Fruit fly (Drosophila melanogaster) whole organism, embryonic: ENCODE measurements around the gene Pop5.

ENCODE experiments used
- BEAF-32 ChIP-seq: fragments of 200-800 bp; sonication (Bioruptor generic); optimal IDR thresholded peaks from 3 replicates; lab custom pipeline; 2017; ENCODE audit warnings: missing biosample characterization, missing genetic modification characterization, mild to moderate bottlenecking, moderate library complexity, missing genetic modification reagents
- Bgb ChIP-seq: fragments of 200-800 bp; sonication (Bioruptor generic); IDR thresholded peaks from 2 replicates; pipeline ENCODE4 v1.3.6; 2022; ENCODE audit warnings: missing biosample characterization, missing genetic modification characterization; ENCODE audit not compliant: partially characterized antibody
- CG1024 ChIP-seq: fragments of 200-800 bp; sonication (Bioruptor generic); IDR thresholded peaks from 2 replicates; pipeline ENCODE4 v1.3.6; 2022; ENCODE audit warnings: missing biosample characterization, missing genetic modification characterization
- CG11398 ChIP-seq: fragments of 200-800 bp; sonication (Bioruptor generic); optimal IDR thresholded peaks from 2 replicates; lab custom pipeline; 2016; ENCODE audit warnings: missing biosample characterization, missing genetic modification characterization
- CG12391 ChIP-seq: fragments of 200-800 bp; sonication (Bioruptor generic); optimal IDR thresholded peaks from 3 replicates; lab custom pipeline; 2018; ENCODE audit warnings: missing biosample characterization, mild to moderate bottlenecking, missing genetic modification characterization, moderate library complexity
- CG13287 ChIP-seq: fragments of 200-800 bp; sonication (Bioruptor generic); IDR thresholded peaks from 2 replicates; pipeline ENCODE4 v1.3.6; 2022; ENCODE audit warnings: missing biosample characterization, missing genetic modification characterization; ENCODE audit not compliant: partially characterized antibody
- CG14860 ChIP-seq: fragments of 200-800 bp; sonication (Bioruptor generic); IDR thresholded peaks from 3 replicates; pipeline ENCODE4 v1.3.6; 2022; ENCODE audit warnings: missing biosample characterization, missing genetic modification characterization; ENCODE audit not compliant: partially characterized antibody
- CG16813 ChIP-seq: fragments of 200-800 bp; sonication (Bioruptor generic); IDR thresholded peaks from 3 replicates; pipeline ENCODE4 v1.3.6; 2022; ENCODE audit warnings: missing biosample characterization, missing genetic modification characterization; ENCODE audit not compliant: partially characterized antibody
- CG18619 ChIP-seq: fragments of 200-800 bp; sonication (Bioruptor generic); optimal IDR thresholded peaks from 3 replicates; lab custom pipeline; 2017; ENCODE audit warnings: missing biosample characterization, mild to moderate bottlenecking, missing genetic modification characterization
- CG2129 ChIP-seq: fragments of 200-800 bp; sonication (Bioruptor generic); IDR thresholded peaks from 2 replicates; pipeline ENCODE4 v1.3.6; 2022; ENCODE audit warnings: missing biosample characterization, missing genetic modification characterization; ENCODE audit not compliant: partially characterized antibody
- CG30431 ChIP-seq: fragments of 200-800 bp; sonication (Bioruptor generic); optimal IDR thresholded peaks from 2 replicates; lab custom pipeline; 2017; ENCODE audit warnings: missing biosample characterization, missing genetic modification characterization
- CG31365 ChIP-seq: fragments of 200-800 bp; sonication (Bioruptor generic); optimal IDR thresholded peaks from 2 replicates; lab custom pipeline; 2018; ENCODE audit warnings: missing biosample characterization, mild to moderate bottlenecking, missing genetic modification characterization
- CG34376 ChIP-seq: fragments of 200-800 bp; sonication (Bioruptor generic); optimal IDR thresholded peaks from 2 replicates; lab custom pipeline; 2018; ENCODE audit warnings: missing biosample characterization, mild to moderate bottlenecking, missing genetic modification characterization
- CG4282 ChIP-seq: fragments of 200-800 bp; sonication (Bioruptor generic); optimal IDR thresholded peaks from 2 replicates; lab custom pipeline; 2016; ENCODE audit warnings: missing biosample characterization, missing genetic modification characterization
- CG43689 ChIP-seq: fragments of 200-800 bp; sonication (Bioruptor generic); IDR thresholded peaks from 2 replicates; pipeline ENCODE4 v1.3.6; 2022; ENCODE audit warnings: missing biosample characterization, missing genetic modification characterization
- CG4617 ChIP-seq: fragments of 200-800 bp; sonication (Bioruptor generic); optimal IDR thresholded peaks from 3 replicates; lab custom pipeline; 2016; ENCODE audit warnings: missing biosample characterization, missing genetic modification characterization, borderline replicate concordance
- CG5180 ChIP-seq: fragments of 200-800 bp; sonication (Bioruptor generic); optimal IDR thresholded peaks from 3 replicates; lab custom pipeline; 2017; ENCODE audit warnings: missing biosample characterization, missing genetic modification characterization, mild to moderate bottlenecking, moderate library complexity, missing genetic modification reagents
- CG6654 ChIP-seq: fragments of 200-800 bp; sonication (Bioruptor generic); optimal IDR thresholded peaks from 2 replicates; lab custom pipeline; 2017; ENCODE audit warnings: missing biosample characterization, mild to moderate bottlenecking, missing genetic modification characterization
- CG7928 ChIP-seq: fragments of 200-800 bp; sonication (Bioruptor generic); optimal IDR thresholded peaks from 2 replicates; lab custom pipeline; 2017; ENCODE audit warnings: missing biosample characterization, mild to moderate bottlenecking, missing genetic modification characterization
- CG8290 ChIP-seq, 3 experiments: fragments of 200-800 bp; sonication (Bioruptor generic); optimal IDR thresholded peaks; 2 replicates each; lab custom pipeline; 2016 to 2019; ENCODE audit warnings: missing biosample characterization in 3 of 3, missing genetic modification characterization in 3 of 3, mild to moderate bottlenecking in 2 of 3, moderate library complexity in 1 of 3
- CG9876 ChIP-seq: fragments of 200-800 bp; sonication (Bioruptor generic); optimal IDR thresholded peaks from 2 replicates; lab custom pipeline; 2016; ENCODE audit warnings: missing biosample characterization, missing genetic modification characterization
- D ChIP-seq, 2 experiments: fragments of 200-800 bp in 1 of 2; fragments of >200 bp in 1 of 2; sonication (Bioruptor generic) in 1 of 2; optimal IDR thresholded peaks; 2 replicates in 1 of 2; 3 replicates in 1 of 2; lab custom pipeline; 2017; ENCODE audit warnings: mild to moderate bottlenecking in 1 of 2, missing biosample characterization in 1 of 2, missing genetic modification characterization in 1 of 2, missing genetic modification reagents in 1 of 2
- Dll ChIP-seq: fragments of 200-800 bp; sonication (Bioruptor generic); IDR thresholded peaks from 4 replicates; pipeline ENCODE4 v1.3.6; 2022; ENCODE audit warnings: missing biosample characterization, missing genetic modification characterization; ENCODE audit not compliant: partially characterized antibody
- Ets97D ChIP-seq: fragments of 200-800 bp; sonication (Bioruptor generic); optimal IDR thresholded peaks from 3 replicates; lab custom pipeline; 2016; ENCODE audit warnings: missing biosample characterization, missing genetic modification characterization
- H2.0 ChIP-seq: fragments of 200-800 bp; sonication (Bioruptor generic); IDR thresholded peaks from 2 replicates; pipeline ENCODE4 v1.3.6; 2022; ENCODE audit warnings: missing biosample characterization, missing genetic modification characterization
- HLH4C ChIP-seq: fragments of 200-800 bp; sonication (Bioruptor generic); IDR thresholded peaks from 3 replicates; pipeline ENCODE4 v1.3.6; 2022; ENCODE audit warnings: missing biosample characterization, missing genetic modification characterization; ENCODE audit not compliant: partially characterized antibody
- HLH54F ChIP-seq: fragments of 200-800 bp; sonication (Bioruptor generic); optimal IDR thresholded peaks from 3 replicates; lab custom pipeline; 2016; ENCODE audit warnings: missing biosample characterization, missing genetic modification characterization
- HmgZ ChIP-seq: fragments of 200-800 bp; sonication (Bioruptor generic); optimal IDR thresholded peaks from 2 replicates; lab custom pipeline; 2018; ENCODE audit warnings: missing biosample characterization, mild to moderate bottlenecking, missing genetic modification characterization
- Jarid2 ChIP-seq: fragments of 200-800 bp; sonication (Bioruptor generic); optimal IDR thresholded peaks from 3 replicates; lab custom pipeline; 2017; ENCODE audit warnings: mild to moderate bottlenecking, missing biosample characterization, missing genetic modification reagents, missing genetic modification characterization
- MESR4 ChIP-seq: fragments of 200-800 bp; sonication (Bioruptor generic); optimal IDR thresholded peaks from 2 replicates; lab custom pipeline; 2018; ENCODE audit warnings: missing biosample characterization, mild to moderate bottlenecking, missing genetic modification characterization, moderate library complexity
- Mes4 ChIP-seq: fragments of 200-800 bp; sonication (Bioruptor generic); optimal IDR thresholded peaks from 2 replicates; lab custom pipeline; 2016; ENCODE audit warnings: missing biosample characterization, missing genetic modification characterization
- Xrp1 ChIP-seq: fragments of 200-800 bp; sonication (Bioruptor generic); IDR thresholded peaks from 2 replicates; pipeline ENCODE4 v1.3.6; 2022; ENCODE audit warnings: missing biosample characterization, missing genetic modification characterization
- ato ChIP-seq: fragments of 200-800 bp; sonication (Bioruptor generic); IDR thresholded peaks from 2 replicates; pipeline ENCODE4 v1.3.6; 2022; ENCODE audit warnings: missing biosample characterization, missing genetic modification characterization; ENCODE audit not compliant: partially characterized antibody
- bbx ChIP-seq: fragments of 200-800 bp; sonication (Bioruptor generic); IDR thresholded peaks from 2 replicates; pipeline ENCODE4 v1.3.6; 2022; ENCODE audit warnings: missing biosample characterization, missing genetic modification characterization; ENCODE audit not compliant: partially characterized antibody
- bigmax ChIP-seq: fragments of 200-800 bp; sonication (Bioruptor generic); optimal IDR thresholded peaks from 2 replicates; lab custom pipeline; 2018; ENCODE audit warnings: missing biosample characterization, mild to moderate bottlenecking, missing genetic modification characterization
- btn ChIP-seq: fragments of 200-800 bp; sonication (Bioruptor generic); optimal IDR thresholded peaks from 2 replicates; lab custom pipeline; 2016; ENCODE audit warnings: missing biosample characterization, missing genetic modification characterization
- crp ChIP-seq, 2 experiments: fragments of 200-800 bp; sonication (Bioruptor generic); optimal IDR thresholded peaks; 2 replicates in 1 of 2; 3 replicates in 1 of 2; lab custom pipeline; 2017; ENCODE audit warnings: missing biosample characterization in 2 of 2, missing genetic modification characterization in 2 of 2, mild to moderate bottlenecking in 1 of 2, moderate library complexity in 1 of 2
- exex ChIP-seq: fragments of 200-800 bp; sonication (Bioruptor generic); optimal IDR thresholded peaks from 4 replicates; lab custom pipeline; 2018; ENCODE audit warnings: missing biosample characterization, mild to moderate bottlenecking, missing genetic modification characterization, moderate library complexity
- ftz-f1 ChIP-seq: fragments of 200-800 bp; sonication (Bioruptor generic); optimal IDR thresholded peaks from 2 replicates; lab custom pipeline; 2016; ENCODE audit warnings: missing biosample characterization, missing genetic modification characterization
- hbn ChIP-seq: fragments of 200-800 bp; sonication (Bioruptor generic); IDR thresholded peaks from 2 replicates; pipeline ENCODE4 v1.3.6; 2022; ENCODE audit warnings: missing biosample characterization, missing genetic modification characterization; ENCODE audit not compliant: partially characterized antibody
- lilli ChIP-seq: fragments of 200-800 bp; sonication (Bioruptor generic); optimal IDR thresholded peaks from 3 replicates; lab custom pipeline; 2016; ENCODE audit warnings: missing biosample characterization, missing genetic modification characterization
- mld ChIP-seq: fragments of 200-800 bp; sonication (Bioruptor generic); IDR thresholded peaks from 3 replicates; pipeline ENCODE4 v1.3.6; 2022; ENCODE audit warnings: missing biosample characterization, missing genetic modification characterization; ENCODE audit not compliant: partially characterized antibody
- sisA ChIP-seq: fragments of 200-800 bp; sonication (Bioruptor generic); IDR thresholded peaks from 2 replicates; pipeline ENCODE4 v1.3.6; 2022; ENCODE audit warnings: missing biosample characterization, missing genetic modification characterization
- stwl ChIP-seq: fragments of 200-800 bp; sonication (Bioruptor generic); optimal IDR thresholded peaks from 3 replicates; lab custom pipeline; 2018; ENCODE audit warnings: missing biosample characterization, mild to moderate bottlenecking, missing genetic modification characterization, moderate library complexity
- tx ChIP-seq: fragments of 200-800 bp; sonication (Bioruptor generic); optimal IDR thresholded peaks from 2 replicates; lab custom pipeline; 2016; ENCODE audit warnings: missing biosample characterization, missing genetic modification characterization
- wdn ChIP-seq: fragments of 200-800 bp; sonication (Bioruptor generic); IDR thresholded peaks from 2 replicates; pipeline ENCODE4 v1.3.6; 2022; ENCODE audit warnings: missing biosample characterization, missing genetic modification characterization
- zen ChIP-seq: fragments of 200-800 bp; sonication (Bioruptor generic); optimal IDR thresholded peaks from 3 replicates; lab custom pipeline; 2018; ENCODE audit warnings: missing biosample characterization, mild to moderate bottlenecking, missing genetic modification characterization, moderate library complexity

Pop5 gene

dm6 chr3L:17024095-17024639, 20.7 kb downstream of the Pop5 start, which contains the start of gene Fit2 (continued):
- TF ChIP-seq Jarid2 (GFP tag; lab: Kevin White, UChicago) (no peak), CG1024 (GFP tag; lab: Robert Waterston, UW) (no peak), BEAF-32 (GFP tag; lab: Kevin White, UChicago) (peak; percentile 75), Xrp1 (GFP tag; lab: Robert Waterston, UW) (no peak), CG5180 (GFP tag; lab: Kevin White, UChicago) (no peak), CG2129 (GFP tag; lab: Robert Waterston, UW) (peak; percentile 65), bbx (GFP tag; lab: Robert Waterston, UW) (peak; percentile 99), HmgZ (tag; lab: Kevin White, UChicago) (peak; percentile 37), CG14860 (peak; percentile 99), D (optimal IDR thresholded peaks at IDR 0.05; lab: Kevin White, UChicago) (no peak), D (GFP tag; optimal IDR thresholded peaks at IDR 0.05; lab: Kevin White, UChicago) (no peak), Bgb (peak; percentile 99), CG4282 (GFP tag; lab: Kevin White, UChicago) (no peak), Dll (GFP tag; lab: Robert Waterston, UW) (peak; percentile 95), CG9876 (no peak), ftz-f1 (peak; percentile 8), MESR4 (peak; percentile 62), CG8290 (GFP tag; optimal IDR thresholded peaks at IDR 0.05; lab: Kevin White, UChicago) (no peak), CG8290 (tag; optimal IDR thresholded peaks at IDR 0.05; lab: Kevin White, UChicago) (no peak), CG11398 (GFP tag; lab: Kevin White, UChicago) (no peak), CG13287 (GFP tag; lab: Robert Waterston, UW) (peak; percentile 98), HLH4C (GFP tag; lab: Robert Waterston, UW) (peak; percentile 100), sisA (GFP tag; lab: Robert Waterston, UW) (no peak), bigmax (no peak), CG34376 (GFP tag; lab: Kevin White, UChicago) (no peak), Ets97D (GFP tag; lab: Kevin White, UChicago) (peak; percentile 7), H2.0 (no peak), CG7928 (no peak), CG12391 (tag; lab: Kevin White, UChicago) (no peak), stwl (tag; lab: Kevin White, UChicago) (peak; percentile 71), zen (peak; percentile 11), HLH54F (GFP tag; lab: Kevin White, UChicago) (no peak), CG31365 (tag; lab: Kevin White, UChicago) (no peak), CG43689 (GFP tag; lab: Robert Waterston, UW) (no peak), mld (GFP tag; lab: Robert Waterston, UW) (peak; percentile 99), CG18619 (GFP tag; lab: Kevin White, UChicago) (no peak), lilli (GFP tag; lab: Kevin White, UChicago) (no peak), exex (tag; lab: Kevin White, UChicago) (no peak), wdn (GFP tag; lab: Robert Waterston, UW) (no peak), ato (peak; percentile 100), crp (GFP tag; optimal IDR thresholded peaks at IDR 0.05; lab: Kevin White, UChicago) (peak in 1 of 2 experiments; percentile 49), CG6654 (no peak), hbn (GFP tag; lab: Robert Waterston, UW) (peak; percentile 95), CG30431 (GFP tag; lab: Kevin White, UChicago) (no peak), CG16813 (GFP tag; lab: Robert Waterston, UW) (peak; percentile 95), btn (GFP tag; lab: Kevin White, UChicago) (no peak), tx (GFP tag; lab: Kevin White, UChicago) (peak; percentile 20), Mes4 (GFP tag; lab: Kevin White, UChicago) (no peak), CG4617 (GFP tag; lab: Kevin White, UChicago) (peak; percentile 33)
